Worm (Caenorhabditis elegans) whole organism, midembryonic: ENCODE measurements around the gene F58H1.8.

Experiments used
- cog-1 ChIP-seq: sonication (generic microtip); optimal IDR thresholded peaks from 2 replicates; lab custom pipeline; 2016; ENCODE audit warnings: missing genetic modification characterization, missing compliant biosample characterization
- flt-1 ChIP-seq: fragments of 200-800 bp; sonication (Bioruptor generic); IDR thresholded peaks from 2 replicates; pipeline ENCODE4 v1.3.6; 2022; ENCODE audit warnings: missing genetic modification characterization, missing compliant biosample characterization
- klf-2 ChIP-seq: fragments of 200-800 bp; sonication (Bioruptor generic); conservative IDR thresholded peaks from 2 replicates; pipeline ENCODE4 v1.3.6; 2022; ENCODE audit warnings: missing genetic modification reagents, missing genetic modification characterization, missing compliant biosample characterization
- med-1 ChIP-seq: sonication (generic microtip); optimal IDR thresholded peaks from 2 replicates; lab custom pipeline; 2017; ENCODE audit warnings: missing genetic modification characterization, mild to moderate bottlenecking, missing compliant biosample characterization, antibody characterized with exemption, missing genetic modification reagents; ENCODE audit not compliant: insufficient read depth
- ztf-23 ChIP-seq: fragments of 200-800 bp; sonication (Bioruptor generic); IDR thresholded peaks from 2 replicates; pipeline ENCODE4 v1.3.6; 2022; ENCODE audit warnings: missing genetic modification reagents, missing genetic modification characterization, missing compliant biosample characterization

DNA sequence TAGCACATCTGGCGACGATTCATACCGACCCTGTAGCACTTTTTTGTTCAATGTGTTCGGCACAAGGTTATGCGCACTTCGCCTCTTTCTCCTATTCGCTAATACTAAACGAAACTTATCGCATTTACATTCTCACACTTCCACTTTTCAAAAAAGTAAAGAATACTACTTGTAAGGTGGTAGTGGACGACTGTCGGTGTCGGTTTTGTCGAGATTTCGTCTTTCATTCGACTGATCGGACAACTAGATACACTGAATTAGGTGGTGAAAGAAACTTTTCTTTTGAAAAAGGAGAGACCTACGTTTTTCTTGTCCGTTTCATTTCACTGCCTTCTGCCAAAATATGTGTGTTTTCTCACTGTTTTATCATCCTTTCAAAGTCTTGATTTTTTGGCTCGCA lies 37.3 kb upstream of the F58H1.8 start:
- no peak for TF ChIP-seq flt-1 (GFP tag; lab: Robert Waterston, UW)
- no peak for TF ChIP-seq ztf-23 (GFP tag; lab: Robert Waterston, UW)
- no peak for TF ChIP-seq cog-1 (tag; lab: Kevin White, UChicago)
- TF ChIP-seq med-1 (GFP tag; lab: Kevin White, UChicago) = no peak
- no peak for TF ChIP-seq klf-2 (GFP tag; lab: Robert Waterston, UW)
